Worm (Caenorhabditis elegans) whole organism, L1 larva: ENCODE measurements around the gene rnf-5.

ENCODE experiments used
- efl-3 ChIP-seq: fragments of 200-800 bp; sonication (Bioruptor generic); optimal IDR thresholded peaks from 2 replicates; lab custom pipeline; 2018; ENCODE audit warnings: mild to moderate bottlenecking, missing genetic modification characterization, missing compliant biosample characterization
- fkh-10 ChIP-seq: sonication (generic microtip); optimal IDR thresholded peaks from 2 replicates; lab custom pipeline; 2017; ENCODE audit warnings: missing biosample characterization, missing genetic modification reagents, missing genetic modification characterization
- mab-9 ChIP-seq: fragments of 200-800 bp; sonication (Bioruptor generic); IDR thresholded peaks from 2 replicates; pipeline ENCODE4 v1.3.6; 2022; ENCODE audit warnings: missing genetic modification reagents, missing genetic modification characterization, missing compliant biosample characterization
- pax-3 ChIP-seq: fragments of 200-800 bp; sonication (Bioruptor generic); optimal IDR thresholded peaks from 2 replicates; lab custom pipeline; 2018; ENCODE audit warnings: mild to moderate bottlenecking, missing genetic modification characterization, moderate library complexity, missing compliant biosample characterization
- skn-1 ChIP-seq: fragments of 150-350 bp; optimal IDR thresholded peaks from 2 replicates; lab custom pipeline; 2014; ENCODE audit warnings: missing biosample characterization, missing genetic modification characterization
- snpc-4 ChIP-seq: fragments of 150-350 bp; optimal IDR thresholded peaks from 2 replicates; lab custom pipeline; 2014; ENCODE audit warnings: missing biosample characterization, missing genetic modification characterization
- ztf-4 ChIP-seq: fragments of 150-350 bp; optimal IDR thresholded peaks from 2 replicates; lab custom pipeline; 2014; ENCODE audit warnings: missing biosample characterization, missing genetic modification characterization

- TF ChIP-seq mab-9 (GFP tag; lab: Robert Waterston, UW) (no peak), fkh-10 (GFP tag; lab: Kevin White, UChicago) (no peak), skn-1 (tag; lab: Kevin White, UChicago) (no peak), ztf-4 (tag; lab: Kevin White, UChicago) (no peak), snpc-4 (tag; lab: Kevin White, UChicago) (no peak), pax-3 (tag; lab: Kevin White, UChicago) (no peak), efl-3 (no peak)
These were observed 5.7 kb downstream of the rnf-5 start, which contains the start of gene C01G12.16 for ce11 chrIII:4160937-4161336.
